Worm (Caenorhabditis elegans): ENCODE data around the gene iff-2.

The iff-2 gene

ce11 chrII:8600165-8600564 lies 39.0 kb upstream of the iff-2 start, which contains the start of gene pigg-1:
Gene pigg-1, minus strand, starts transcription at chrII:8600265.
- no peak for TF ChIP-seq lin-13 (tag; optimal IDR thresholded peaks at IDR 0.05)

- TF ChIP-seq mab-5 (tag; optimal IDR thresholded peaks at IDR 0.05) (no peak), elt-3 (tag; optimal IDR thresholded peaks at IDR 0.05) (no peak), nhr-2 (tag; optimal IDR thresholded peaks at IDR 0.05) (no peak), lin-13 (tag; optimal IDR thresholded peaks at IDR 0.05) (no peak), sem-2 (GFP tag; optimal IDR thresholded peaks at IDR 0.05) (no peak), nhr-12 (tag; optimal IDR thresholded peaks at IDR 0.05) (no peak), lsy-2 (tag; optimal IDR thresholded peaks at IDR 0.05) (no peak), cnd-1 (tag; optimal IDR thresholded peaks at IDR 0.05) (no peak), ham-2 (GFP tag; optimal IDR thresholded peaks at IDR 0.05) (no peak), bed-3 (GFP tag; optimal IDR thresholded peaks at IDR 0.05) (no peak)
Measured at ce11 chrII:8599214-8599613, 38.0 kb upstream of the iff-2 start, which contains the start of gene F28C6.5. Gene F28C6.5, plus strand, starts transcription at chrII:8599514.

ce11 chrII:8593840-8594625 lies 32.9 kb upstream of the iff-2 start, which contains the start of gene aptf-3:
Gene aptf-3, plus strand, starts transcription at chrII:8594190.
- TF ChIP-seq unc-120 (tag; optimal IDR thresholded peaks at IDR 0.05; ENCODE audit: poor library complexity, severe bottlenecking) (no peak), nhr-28 (tag; optimal IDR thresholded peaks at IDR 0.05) (no peak), ceh-83 (GFP tag; optimal IDR thresholded peaks at IDR 0.05) (no peak), mep-1 (tag; optimal IDR thresholded peaks at IDR 0.05) (no peak), nhr-12 (tag; optimal IDR thresholded peaks at IDR 0.05) (no peak), elt-3 (tag; optimal IDR thresholded peaks at IDR 0.05) (no peak), mab-5 (tag; optimal IDR thresholded peaks at IDR 0.05) (no peak), hlh-1 (tag; optimal IDR thresholded peaks at IDR 0.05) (no peak), unc-39 (tag; optimal IDR thresholded peaks at IDR 0.05) (no peak), ztf-11 (tag; optimal IDR thresholded peaks at IDR 0.05) (no peak), flh-1 (GFP tag; optimal IDR thresholded peaks at IDR 0.05) (no peak), ceh-39 (tag; optimal IDR thresholded peaks at IDR 0.05) (no peak), lin-32 (GFP tag; optimal IDR thresholded peaks at IDR 0.05) (no peak), ham-2 (GFP tag; optimal IDR thresholded peaks at IDR 0.05) (no peak), ceh-43 (GFP tag; optimal IDR thresholded peaks at IDR 0.05) (no peak), nhr-237 (tag; optimal IDR thresholded peaks at IDR 0.05) (no peak), nhr-2 (tag; optimal IDR thresholded peaks at IDR 0.05) (no peak)

ce11 chrII:8590684-8591083 lies 29.5 kb upstream of the iff-2 start, which contains the start of gene aptf-4:
Gene aptf-4, plus strand, starts transcription at chrII:8590984.
- TF ChIP-seq cnd-1 (tag; optimal IDR thresholded peaks at IDR 0.05) (no peak), sem-2 (GFP tag; optimal IDR thresholded peaks at IDR 0.05) (no peak), ceh-83 (GFP tag; optimal IDR thresholded peaks at IDR 0.05) (no peak), zip-8 (tag; optimal IDR thresholded peaks at IDR 0.05) (no peak), pha-4 (tag; optimal IDR thresholded peaks at IDR 0.05) (no peak), ceh-43 (GFP tag; optimal IDR thresholded peaks at IDR 0.05) (no peak), hlh-1 (tag; optimal IDR thresholded peaks at IDR 0.05) (no peak), blmp-1 (tag; optimal IDR thresholded peaks at IDR 0.05) (no peak), M03D4.4 (tag; optimal IDR thresholded peaks at IDR 0.05) (no peak), unc-39 (tag; optimal IDR thresholded peaks at IDR 0.05) (no peak), ceh-39 (tag; optimal IDR thresholded peaks at IDR 0.05) (no peak), snpc-4 (tag; optimal IDR thresholded peaks at IDR 0.05) (no peak)

ce11 chrII:8589227-8589626 lies 28.1 kb upstream of the iff-2 start:
- TF ChIP-seq cnd-1 (tag; optimal IDR thresholded peaks at IDR 0.05): no peak
- peak; percentile 100 for TF ChIP-seq ces-1 (GFP tag; optimal IDR thresholded peaks at IDR 0.05)

- no peak for TF ChIP-seq ceh-43 (GFP tag; optimal IDR thresholded peaks at IDR 0.05)
- no peak for TF ChIP-seq M03D4.4 (tag; optimal IDR thresholded peaks at IDR 0.05)
- peak; percentile 93 for TF ChIP-seq ces-1 (GFP tag; optimal IDR thresholded peaks at IDR 0.05)
- TF ChIP-seq ham-2 (GFP tag; optimal IDR thresholded peaks at IDR 0.05): no peak
- no peak for TF ChIP-seq blmp-1 (tag; optimal IDR thresholded peaks at IDR 0.05)
- no peak for TF ChIP-seq nhr-28 (tag; optimal IDR thresholded peaks at IDR 0.05)
- no peak for TF ChIP-seq ceh-39 (tag; optimal IDR thresholded peaks at IDR 0.05)
- TF ChIP-seq nhr-12 (tag; optimal IDR thresholded peaks at IDR 0.05): no peak
Measured at ce11 chrII:8588442-8588841, 27.3 kb upstream of the iff-2 start.

Measured in whole organism, mixed stage, embryonic.